Fruit fly (Drosophila melanogaster) whole organism: ENCODE results near the gene Lcp65Af.

ENCODE experiments used
- CG8478 ChIP-seq: fragments of >200 bp; optimal IDR thresholded peaks from 2 replicates; lab custom pipeline; 2018; ENCODE audit warnings: inconsistent platforms
- Dll ChIP-seq: fragments of >200 bp; optimal IDR thresholded peaks from 2 replicates; lab custom pipeline; 2017
- EcR ChIP-seq, 2 experiments: fragments of >200 bp; optimal IDR thresholded peaks; 2 replicates each; lab custom pipeline; 2017; ENCODE audit warnings: missing biosample characterization in 2 of 2, missing genetic modification characterization in 2 of 2, missing genetic modification reagents in 2 of 2
- pan ChIP-seq: fragments of >200 bp; optimal IDR thresholded peaks from 2 replicates; lab custom pipeline; 2017
- psq ChIP-seq: fragments of >200 bp; optimal IDR thresholded peaks from 2 replicates; lab custom pipeline; 2017
- usp ChIP-seq: fragments of >200 bp; optimal IDR thresholded peaks from 2 replicates; lab custom pipeline; 2017; ENCODE audit warnings: missing biosample characterization, missing genetic modification characterization, mixed read lengths

Gene Lcp65Af

DNA sequence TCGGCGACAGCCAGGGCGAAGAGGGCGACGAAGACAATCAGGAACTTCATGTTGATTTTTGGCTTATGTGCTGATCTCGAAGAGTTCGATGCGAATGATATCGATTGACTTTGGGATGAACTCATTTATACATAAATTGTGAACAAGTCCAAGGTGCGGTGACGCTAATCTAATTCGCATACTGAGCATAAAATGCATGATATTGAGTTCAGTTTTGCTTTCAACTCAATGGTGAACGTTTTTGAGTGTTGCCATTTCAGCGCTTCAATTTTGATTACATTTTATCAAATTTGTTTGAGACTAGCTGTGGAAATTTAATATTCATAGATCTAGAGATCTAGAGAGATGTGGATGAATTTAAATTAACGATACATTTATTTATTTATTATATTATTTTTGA is at the start of gene Lcp65Af:
Gene Lcp65Af (minus strand): TSS at position 101 of the 400 bp plus-strand sequence.
- TF ChIP-seq Dll, result no peak
- TF ChIP-seq CG8478 (lab: Kevin White, UChicago), result no peak
- no peak for TF ChIP-seq usp (GFP tag; lab: Kevin White, UChicago)
- no peak for TF ChIP-seq psq
- TF ChIP-seq EcR (GFP tag; optimal IDR thresholded peaks at IDR 0.05; lab: Kevin White, UChicago), result no peak
- TF ChIP-seq pan (lab: Kevin White, UChicago), result no peak

DNA sequence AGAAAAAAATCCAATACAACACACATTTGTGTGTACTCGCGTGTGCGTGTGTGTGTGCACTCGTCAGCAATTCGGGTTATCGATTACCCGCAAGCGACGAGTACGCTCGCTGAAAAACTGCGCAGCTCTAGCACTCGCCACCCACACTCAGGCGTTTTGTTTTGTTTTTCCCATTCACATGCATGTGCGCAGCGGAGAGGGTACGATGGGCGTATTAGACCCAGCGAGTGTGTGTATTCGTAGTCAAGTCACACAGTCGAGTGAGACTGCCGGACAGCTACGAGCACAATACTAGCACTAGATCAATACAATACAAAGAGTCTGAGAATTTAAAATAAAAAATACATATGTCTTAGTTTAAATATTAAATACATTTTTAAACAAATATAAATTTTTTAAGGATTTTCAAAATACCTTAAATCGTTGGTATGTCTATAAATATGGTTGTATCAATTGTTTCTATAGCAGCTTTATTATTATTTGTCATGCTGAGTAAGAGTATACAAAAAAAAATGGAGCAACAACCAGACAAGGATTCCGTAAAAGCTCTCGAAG is 48.4 kb upstream of the Lcp65Af start, which contains the start of the genes D19B and CG43293:
Gene D19B (minus strand): TSS at position 37 of the 555 bp plus-strand sequence.
Gene CG43293 (plus strand): TSS at position 306 of the 555 bp plus-strand sequence.
- no peak for TF ChIP-seq psq
- TF ChIP-seq pan (lab: Kevin White, UChicago), result peak; percentile 80

DNA sequence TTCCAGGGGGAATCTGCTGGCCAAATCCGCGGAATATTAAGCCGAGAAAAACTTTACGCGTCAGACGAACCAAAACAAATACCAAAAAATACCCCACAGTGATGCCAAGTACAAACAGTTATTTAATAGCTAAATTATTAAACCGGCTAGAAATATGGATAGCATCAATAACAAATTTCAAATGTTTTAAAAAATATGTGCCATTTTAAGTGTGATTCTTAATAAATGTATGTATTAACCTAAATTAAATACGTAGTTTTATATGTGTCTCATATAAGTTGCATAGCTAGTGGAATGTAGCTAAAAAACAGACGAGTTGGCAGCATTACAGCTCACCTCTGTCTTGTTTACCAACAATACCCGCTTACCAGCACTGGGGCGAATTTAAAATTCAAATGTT is 45.2 kb upstream of the Lcp65Af start, which contains the start of gene CG10274:
Gene CG10274 (minus strand): TSS at position 54 of the 400 bp plus-strand sequence.
- TF ChIP-seq Dll (no peak), usp (GFP tag; lab: Kevin White, UChicago) (no peak), CG8478 (lab: Kevin White, UChicago) (no peak), EcR (GFP tag; optimal IDR thresholded peaks at IDR 0.05; lab: Kevin White, UChicago) (no peak), psq (no peak), pan (lab: Kevin White, UChicago) (no peak)

DNA sequence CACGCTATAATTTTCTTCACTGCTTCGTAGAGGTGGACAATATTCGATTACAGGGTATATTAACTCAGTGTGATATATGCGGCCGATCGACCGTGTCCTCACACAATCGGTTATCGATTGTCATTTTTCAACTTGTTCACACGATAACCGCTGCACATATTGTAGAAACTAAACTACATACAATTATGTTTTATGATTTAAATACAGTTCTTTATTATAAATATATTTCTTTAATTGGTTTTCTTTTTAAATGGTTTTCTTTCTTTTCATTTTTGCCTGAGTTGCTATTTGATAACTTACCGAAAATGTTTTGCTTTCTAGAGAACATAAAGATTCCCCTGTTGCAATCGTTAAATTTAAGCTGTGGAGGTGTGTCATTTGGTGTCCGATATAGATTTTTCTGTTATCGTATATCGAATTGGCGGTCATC is 37.2 kb upstream of the Lcp65Af start, which contains the start of the genes fmt and CG7376:
Gene fmt (minus strand): TSS at position 55 of the 430 bp plus-strand sequence.
Gene CG7376 (plus strand): TSS at position 423 of the 430 bp plus-strand sequence.
- TF ChIP-seq Dll (no peak), pan (lab: Kevin White, UChicago) (no peak), psq (no peak), usp (GFP tag; lab: Kevin White, UChicago) (no peak)

DNA sequence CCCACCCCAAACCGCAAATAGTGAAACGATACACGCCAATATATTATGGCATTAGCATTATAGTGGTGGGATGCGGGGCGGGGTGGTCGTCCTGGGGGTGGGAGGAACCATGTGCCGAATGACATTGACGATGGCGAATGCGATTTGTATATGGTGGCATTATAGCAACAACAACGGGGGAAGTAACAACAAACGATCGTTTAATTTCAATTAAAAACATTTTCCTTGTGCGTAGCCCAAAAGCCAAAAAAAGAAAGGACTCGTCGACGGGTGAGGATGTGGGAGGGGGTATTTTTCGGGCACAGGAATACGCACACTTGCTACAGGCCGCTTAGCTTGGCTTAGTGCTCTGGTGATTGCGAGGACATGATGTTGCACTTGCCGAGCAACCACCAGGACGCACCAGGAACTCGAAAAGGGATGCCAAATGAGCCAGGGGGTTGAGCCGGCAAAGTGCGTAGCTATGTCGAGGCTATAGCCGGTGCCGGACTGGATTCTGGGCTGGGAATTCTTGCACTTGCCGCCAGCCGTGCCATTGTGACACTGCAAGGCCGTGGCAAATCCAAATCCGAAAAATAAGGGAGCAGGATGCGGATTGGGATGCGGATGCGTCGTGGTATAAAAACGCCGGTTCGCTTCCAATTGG is 26.0 kb upstream of the Lcp65Af start, which contains the start of gene Prdm13:
Gene Prdm13 (plus strand): TSS at position 645 of the 646 bp plus-strand sequence.
- TF ChIP-seq Dll (no peak), EcR (GFP tag; optimal IDR thresholded peaks at IDR 0.05; lab: Kevin White, UChicago) (no peak), psq (no peak), usp (GFP tag; lab: Kevin White, UChicago) (no peak), CG8478 (lab: Kevin White, UChicago) (no peak)

DNA sequence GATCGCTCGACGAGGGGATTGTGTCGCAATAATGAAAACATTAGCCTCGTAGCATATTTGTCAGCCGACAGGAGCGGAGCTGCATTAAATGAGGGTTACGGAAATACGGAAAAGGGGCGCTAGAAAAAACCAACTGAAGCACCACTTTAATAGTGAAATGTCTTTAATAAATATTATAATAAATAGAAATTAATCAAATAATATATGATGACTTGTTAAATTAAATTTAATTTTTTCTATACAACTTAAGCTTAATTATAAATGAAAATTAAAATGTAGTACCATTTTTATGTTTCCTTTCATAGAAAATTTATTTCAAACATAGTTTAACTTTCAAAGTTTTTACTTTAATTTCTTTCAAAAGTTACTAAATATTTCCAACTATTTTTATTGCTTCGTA is 25.4 kb upstream of the Lcp65Af start:
- no peak for TF ChIP-seq pan (lab: Kevin White, UChicago)
- no peak for TF ChIP-seq EcR (GFP tag; optimal IDR thresholded peaks at IDR 0.05; lab: Kevin White, UChicago)
- no peak for TF ChIP-seq psq
- no peak for TF ChIP-seq usp (GFP tag; lab: Kevin White, UChicago)
- no peak for TF ChIP-seq CG8478 (lab: Kevin White, UChicago)
- no peak for TF ChIP-seq Dll

DNA sequence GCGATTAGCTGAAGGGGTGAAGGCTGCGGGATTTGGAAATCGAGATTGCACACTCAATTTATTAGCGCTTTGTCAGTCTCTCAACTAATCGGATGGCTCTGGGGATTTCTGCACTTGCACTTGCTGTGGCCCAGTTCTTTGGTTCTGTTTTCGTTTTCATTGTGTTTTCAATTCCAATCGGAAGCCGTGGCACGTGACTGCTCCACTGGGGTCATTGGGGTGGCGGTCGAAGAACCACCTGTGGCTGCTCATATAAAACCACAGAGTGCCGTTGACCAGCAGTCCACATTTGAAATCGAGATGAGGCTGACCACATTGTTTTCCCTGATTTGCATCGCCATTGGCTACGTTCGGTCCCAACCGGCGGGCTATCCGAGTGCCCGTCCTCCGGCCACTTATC is 23.9 kb upstream of the Lcp65Af start, which contains the start of gene Cpr65Az:
Gene Cpr65Az (plus strand): TSS at position 301 of the 400 bp plus-strand sequence.
- no peak for TF ChIP-seq pan (lab: Kevin White, UChicago)
- TF ChIP-seq CG8478 (lab: Kevin White, UChicago), result no peak
- no peak for TF ChIP-seq usp (GFP tag; lab: Kevin White, UChicago)

DNA sequence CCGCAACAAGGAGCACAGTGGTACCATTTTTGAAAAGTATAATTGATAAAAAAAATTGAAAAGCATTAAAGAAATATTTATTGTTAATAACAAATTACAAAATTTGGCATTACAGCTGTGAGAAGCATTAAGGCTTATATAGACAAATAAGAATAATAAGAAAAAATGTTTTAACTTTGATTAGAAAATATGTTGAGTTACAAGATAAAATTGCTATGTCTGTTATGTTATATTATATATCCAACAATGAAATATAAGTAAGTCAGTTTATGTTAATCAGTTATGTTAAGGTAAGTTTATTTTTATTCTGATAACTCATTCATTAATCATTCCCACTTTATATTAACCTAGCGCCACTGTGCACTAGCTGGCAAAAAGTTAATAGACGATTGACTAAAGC is 23.3 kb upstream of the Lcp65Af start:
- TF ChIP-seq psq (no peak), usp (GFP tag; lab: Kevin White, UChicago) (no peak), Dll (no peak), EcR (GFP tag; optimal IDR thresholded peaks at IDR 0.05; lab: Kevin White, UChicago) (no peak), CG8478 (lab: Kevin White, UChicago) (no peak), pan (lab: Kevin White, UChicago) (no peak)

DNA sequence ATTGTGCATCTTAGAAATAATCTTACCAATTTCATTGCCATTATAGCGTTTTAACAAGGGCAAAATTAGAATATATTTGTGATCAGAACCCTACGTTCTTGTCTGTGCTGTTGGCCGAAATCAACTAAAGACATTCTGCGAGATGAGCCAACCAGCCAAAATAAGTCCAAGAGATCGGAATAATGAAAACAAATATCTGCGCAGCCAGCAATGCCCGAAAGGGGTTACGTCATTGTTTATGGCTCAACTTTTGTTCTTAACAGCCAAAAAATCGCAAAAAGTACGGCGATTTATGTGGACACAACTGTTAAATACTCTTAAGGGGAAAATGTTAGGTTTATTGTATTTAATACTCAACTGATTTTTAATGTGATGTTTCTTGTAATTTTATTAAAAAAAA is 21.9 kb upstream of the Lcp65Af start, which contains the start of gene Cpr65Ay:
Gene Cpr65Ay (minus strand): TSS at position 101 of the 400 bp plus-strand sequence.
- TF ChIP-seq usp (GFP tag; lab: Kevin White, UChicago), result no peak
- no peak for TF ChIP-seq EcR (GFP tag; optimal IDR thresholded peaks at IDR 0.05; lab: Kevin White, UChicago)
- TF ChIP-seq CG8478 (lab: Kevin White, UChicago), result no peak
- TF ChIP-seq Dll, result no peak
- TF ChIP-seq pan (lab: Kevin White, UChicago), result no peak
- no peak for TF ChIP-seq psq

DNA sequence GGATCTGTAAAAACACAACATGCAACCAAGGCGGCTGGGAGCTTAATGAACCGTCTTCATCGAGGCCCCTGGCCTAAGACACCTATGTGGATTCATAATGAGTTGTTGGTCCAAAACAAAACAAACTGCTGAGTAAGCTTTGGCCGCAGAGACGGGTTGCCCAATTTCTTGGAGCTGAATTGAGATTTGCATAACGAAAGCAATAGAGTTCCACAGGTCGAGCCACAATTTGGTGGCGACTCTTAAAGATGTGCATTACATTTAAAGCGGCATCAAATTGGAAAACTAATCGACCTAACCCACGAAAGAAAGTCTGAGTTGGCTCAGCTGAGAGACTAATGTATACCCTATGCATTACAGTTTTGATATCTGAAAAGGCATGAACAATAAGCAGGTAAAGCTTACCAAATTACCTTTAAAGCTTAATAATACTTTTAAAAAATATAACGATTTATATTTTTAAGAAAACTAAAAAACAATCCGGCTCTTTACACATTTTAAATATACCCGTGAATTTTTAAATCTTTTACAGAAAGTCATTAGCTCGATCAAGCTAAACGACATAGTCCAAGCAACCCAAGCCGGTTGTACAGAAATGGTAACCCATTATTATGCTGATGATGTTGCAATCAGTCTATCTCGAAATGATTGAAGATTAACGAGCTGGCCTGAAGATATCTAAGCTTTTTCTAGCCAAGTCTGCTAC is 20.9 kb upstream of the Lcp65Af start, which contains the start of gene CG13297:
Gene CG13297 (minus strand): TSS at position 51 of the 706 bp plus-strand sequence.
- TF ChIP-seq psq, result no peak
- no peak for TF ChIP-seq EcR (GFP tag; optimal IDR thresholded peaks at IDR 0.05; lab: Kevin White, UChicago)
- no peak for TF ChIP-seq usp (GFP tag; lab: Kevin White, UChicago)
- no peak for TF ChIP-seq pan (lab: Kevin White, UChicago)
- TF ChIP-seq CG8478 (lab: Kevin White, UChicago), result no peak
- no peak for TF ChIP-seq Dll

DNA sequence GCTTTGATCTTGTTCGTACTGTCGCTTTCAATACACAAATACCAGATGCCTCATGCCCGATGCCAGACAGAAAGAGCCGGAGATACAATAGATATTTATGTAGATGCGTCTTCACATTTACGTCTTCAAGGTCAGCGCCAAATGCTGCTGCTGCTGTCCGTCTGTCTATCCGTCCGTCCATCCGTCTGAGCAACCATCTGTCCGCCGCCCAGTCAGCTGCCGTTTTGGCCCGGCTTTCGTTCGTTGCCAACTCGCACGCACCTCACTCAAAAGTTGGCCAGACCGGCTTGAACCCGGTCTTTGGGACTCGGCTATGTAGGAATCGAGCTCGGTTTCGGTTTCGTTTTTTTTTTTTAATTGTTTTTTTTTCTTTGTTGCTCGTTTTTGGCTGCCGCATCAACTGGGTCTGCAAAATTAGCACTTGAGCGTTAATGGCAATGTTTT is 18.4 kb upstream of the Lcp65Af start:
- no peak for TF ChIP-seq CG8478 (lab: Kevin White, UChicago)
- no peak for TF ChIP-seq usp (GFP tag; lab: Kevin White, UChicago)
- TF ChIP-seq Dll, result no peak
- TF ChIP-seq psq, result no peak
- no peak for TF ChIP-seq pan (lab: Kevin White, UChicago)
- no peak for TF ChIP-seq EcR (GFP tag; optimal IDR thresholded peaks at IDR 0.05; lab: Kevin White, UChicago)
